Worm (Caenorhabditis elegans): Measurements from ENCODE around the gene F57G9.7.

F57G9.7 gene

ce11 chrII:12349866-12350265, 47.7 kb downstream of the F57G9.7 start:
- peak; percentile 7 for TF ChIP-seq hlh-11 (tag; optimal IDR thresholded peaks at IDR 0.05)
- TF ChIP-seq D1046.2 (GFP tag; IDR thresholded peaks at IDR 0.05): no peak
- TF ChIP-seq daf-16 (GFP tag; optimal IDR thresholded peaks at IDR 0.05): no peak
- TF ChIP-seq daf-16 (tag; optimal IDR thresholded peaks at IDR 0.05): peak; percentile 19
- no peak for TF ChIP-seq ces-1 (GFP tag; optimal IDR thresholded peaks at IDR 0.05)
- TF ChIP-seq ama-1 (optimal IDR thresholded peaks at IDR 0.05): no peak
- peak; percentile 32 for TF ChIP-seq nhr-28 (tag; optimal IDR thresholded peaks at IDR 0.05)
- TF ChIP-seq daf-12 (tag; optimal IDR thresholded peaks at IDR 0.05): no peak
- TF ChIP-seq lin-39 (tag; optimal IDR thresholded peaks at IDR 0.05): no peak
- TF ChIP-seq Y5F2A.4 (GFP tag; optimal IDR thresholded peaks at IDR 0.05): no peak
- no peak for TF ChIP-seq pqm-1 (tag; optimal IDR thresholded peaks at IDR 0.05)
- peak; percentile 53 for TF ChIP-seq dve-1 (tag; optimal IDR thresholded peaks at IDR 0.05; ENCODE audit: insufficient read depth)
- no peak for TF ChIP-seq nhr-48 (tag; optimal IDR thresholded peaks at IDR 0.05)
- TF ChIP-seq unc-62 (GFP tag; optimal IDR thresholded peaks at IDR 0.05 in 1 of 2): no peak
- TF ChIP-seq unc-62 (tag; optimal IDR thresholded peaks at IDR 0.05): no peak
- no peak for TF ChIP-seq egl-27 (tag; optimal IDR thresholded peaks at IDR 0.05)
- TF ChIP-seq hlh-30 (tag; optimal IDR thresholded peaks at IDR 0.05; ENCODE audit: insufficient read depth): peak; percentile 35
- no peak for TF ChIP-seq ZK546.5 (tag; optimal IDR thresholded peaks at IDR 0.05)
- TF ChIP-seq php-3 (GFP tag; IDR thresholded peaks at IDR 0.05): no peak
- TF ChIP-seq gei-8 (GFP tag; optimal IDR thresholded peaks at IDR 0.05): no peak
- TF ChIP-seq T26A8.4 (GFP tag; IDR thresholded peaks at IDR 0.05): 0 out of 2 replicates have a peak, but pooled peaks have one; percentile 46

- TF ChIP-seq hlh-11 (tag; optimal IDR thresholded peaks at IDR 0.05) (no peak), nhr-10 (tag; optimal IDR thresholded peaks at IDR 0.05) (no peak), unc-62 (GFP tag; optimal IDR thresholded peaks at IDR 0.05 in 1 of 2) (peak in 1 of 2 experiments; percentile 38), unc-62 (tag; optimal IDR thresholded peaks at IDR 0.05) (no peak), pqm-1 (tag; optimal IDR thresholded peaks at IDR 0.05) (no peak)
Measured at ce11 chrII:12348957-12349356, 48.6 kb downstream of the F57G9.7 start.

- peak; percentile 38 for TF ChIP-seq lin-13 (GFP tag; optimal IDR thresholded peaks at IDR 0.05)
- TF ChIP-seq nhr-111 (GFP tag; optimal IDR thresholded peaks at IDR 0.05): no peak
- TF ChIP-seq mes-2 (tag; optimal IDR thresholded peaks at IDR 0.05; ENCODE audit: poor library complexity, severe bottlenecking): peak; percentile 26
- 0 out of 2 replicates have a peak, but pooled peaks have one; percentile 12 for TF ChIP-seq php-3 (GFP tag; IDR thresholded peaks at IDR 0.05)
- peak; percentile 33; the same call in 1 of the 2 replicates for TF ChIP-seq ceh-44 (GFP tag; IDR thresholded peaks at IDR 0.05)
- TF ChIP-seq unc-62 (GFP tag; optimal IDR thresholded peaks at IDR 0.05 in 1 of 2): peak in 1 of 2 experiments; percentile 80
- TF ChIP-seq unc-62 (tag; optimal IDR thresholded peaks at IDR 0.05): no peak
- TF ChIP-seq F10B5.3 (tag; optimal IDR thresholded peaks at IDR 0.05): no peak
- TF ChIP-seq mdl-1 (tag; optimal IDR thresholded peaks at IDR 0.05): no peak
Measured at ce11 chrII:12346289-12346989, 51.1 kb downstream of the F57G9.7 start.

ce11 chrII:12344787-12345186, 52.8 kb downstream of the F57G9.7 start, which contains the start of gene C44C11.6:
Gene C44C11.6 (plus strand): TSS chrII:12344809.
- TF ChIP-seq arid-1 (GFP tag; conservative IDR thresholded peaks at IDR 0.05) (no peak), daf-16 (GFP tag; optimal IDR thresholded peaks at IDR 0.05) (no peak), daf-16 (tag; optimal IDR thresholded peaks at IDR 0.05) (no peak), madf-9 (GFP tag; conservative IDR thresholded peaks at IDR 0.05) (no peak), mxl-3 (GFP tag; optimal IDR thresholded peaks at IDR 0.05) (no peak), lin-15B (tag; optimal IDR thresholded peaks at IDR 0.05) (no peak), vab-7 (GFP tag; IDR thresholded peaks at IDR 0.05) (no peak), nhr-42 (GFP tag; IDR thresholded peaks at IDR 0.05) (no peak), fos-1 (tag; optimal IDR thresholded peaks at IDR 0.05) (no peak), lim-7 (GFP tag; IDR thresholded peaks at IDR 0.05) (no peak), lin-1 (GFP tag; IDR thresholded peaks at IDR 0.05) (no peak), daf-19 (GFP tag; conservative IDR thresholded peaks at IDR 0.05) (no peak), lir-3 (tag; optimal IDR thresholded peaks at IDR 0.05) (no peak), nhr-6 (tag; optimal IDR thresholded peaks at IDR 0.05) (no peak), snpc-1.2 (GFP tag; IDR thresholded peaks at IDR 0.05) (0 out of 2 replicates have a peak, but pooled peaks have one; percentile 26), Y75B8A.6 (GFP tag; IDR thresholded peaks at IDR 0.05) (no peak), set-16 (GFP tag; IDR thresholded peaks at IDR 0.05) (peak; percentile 57), dve-1 (tag; optimal IDR thresholded peaks at IDR 0.05; ENCODE audit: insufficient read depth) (peak; percentile 13), jun-1 (tag; optimal IDR thresholded peaks at IDR 0.05) (no peak), mdl-1 (tag; optimal IDR thresholded peaks at IDR 0.05) (no peak), lin-13 (GFP tag; optimal IDR thresholded peaks at IDR 0.05) (peak; percentile 68), T26A8.4 (GFP tag; IDR thresholded peaks at IDR 0.05) (0 out of 2 replicates have a peak, but pooled peaks have one; percentile 38), lin-38 (GFP tag; IDR thresholded peaks at IDR 0.05) (peak; percentile 40)

Measured in whole organism, L4 larva.